Worm (Caenorhabditis elegans): Measurements from ENCODE around the gene F49F1.4.

- no peak for TF ChIP-seq ztf-29 (GFP tag; IDR thresholded peaks at IDR 0.05)
- TF ChIP-seq med-1 (GFP tag; optimal IDR thresholded peaks at IDR 0.05; ENCODE audit: insufficient read depth), result no peak
- TF ChIP-seq flt-1 (GFP tag; IDR thresholded peaks at IDR 0.05), result no peak
- TF ChIP-seq T22C8.4 (GFP tag; IDR thresholded peaks at IDR 0.05), result no peak
- no peak for TF ChIP-seq cog-1 (tag; optimal IDR thresholded peaks at IDR 0.05)
- TF ChIP-seq ztf-23 (GFP tag; IDR thresholded peaks at IDR 0.05), result no peak
These were observed 36.6 kb downstream of the F49F1.4 start, which contains the start of gene C35B1.8 for ce11 chrIV:4078901-4079300.
